Worm (Caenorhabditis elegans) whole organism, young adult: ENCODE data around the gene R04D3.2.

Experiments used
- C17E4.6 ChIP-seq: fragments of 200-800 bp; sonication (Bioruptor generic); IDR thresholded peaks from 2 replicates; pipeline ENCODE4 v1.3.6; 2022; ENCODE audit warnings: missing genetic modification reagents, missing genetic modification characterization, missing compliant biosample characterization
- F57C9.4 ChIP-seq: sonication (generic microtip); optimal IDR thresholded peaks from 2 replicates; lab custom pipeline; 2017; ENCODE audit warnings: mild to moderate bottlenecking, missing genetic modification characterization, missing compliant biosample characterization
- Y79H2A.3 ChIP-seq: fragments of 200-800 bp; sonication (Bioruptor generic); conservative IDR thresholded peaks from 2 replicates; pipeline ENCODE4 v1.3.6; 2022; ENCODE audit warnings: missing genetic modification reagents, missing genetic modification characterization, missing compliant biosample characterization
- ceh-58 ChIP-seq: fragments of 200-800 bp; sonication (Bioruptor generic); IDR thresholded peaks from 2 replicates; pipeline ENCODE4 v1.3.6; 2022; ENCODE audit warnings: missing genetic modification characterization, missing compliant biosample characterization
- lag-1 ChIP-seq: fragments of 200-800 bp; sonication (Bioruptor generic); IDR thresholded peaks from 2 replicates; pipeline ENCODE4 v1.3.6; 2022; ENCODE audit warnings: missing genetic modification reagents, missing genetic modification characterization, missing compliant biosample characterization
- mes-4 ChIP-seq: sonication (generic microtip); optimal IDR thresholded peaks from 2 replicates; lab custom pipeline; 2016; ENCODE audit warnings: missing genotype, missing genetic modification characterization, missing compliant biosample characterization
- pbrm-1 ChIP-seq: fragments of 200-800 bp; sonication (Bioruptor generic); IDR thresholded peaks from 2 replicates; pipeline ENCODE4 v1.3.6; 2022; ENCODE audit warnings: missing genetic modification reagents, missing genetic modification characterization, missing compliant biosample characterization

DNA sequence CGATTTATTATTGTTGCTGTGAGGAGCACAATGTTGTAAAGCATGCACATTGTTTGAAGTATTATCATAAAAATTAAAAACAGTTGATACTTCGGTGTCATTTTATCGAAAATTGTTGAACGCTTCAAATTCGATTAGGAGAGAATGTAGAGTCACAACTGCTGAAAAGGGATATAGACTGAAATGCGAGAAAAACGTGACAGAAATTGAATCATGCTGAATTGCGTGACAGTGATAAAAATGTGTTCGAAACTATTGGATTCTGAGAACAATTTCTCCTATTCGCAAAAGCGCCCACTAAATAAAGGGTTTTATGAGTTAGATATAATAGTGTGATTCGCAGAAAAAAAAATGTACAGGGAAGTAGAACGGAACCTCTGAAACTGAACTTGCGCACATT is 22.3 kb upstream of the R04D3.2 start, which contains the start of gene srxa-8:
- TF ChIP-seq Y79H2A.3 (GFP tag; lab: Robert Waterston, UW): no peak
- no peak for TF ChIP-seq ceh-58
- no peak for TF ChIP-seq C17E4.6
- no peak for TF ChIP-seq lag-1 (GFP tag; lab: Robert Waterston, UW)
- no peak for TF ChIP-seq mes-4 (tag; lab: Kevin White, UChicago)
- no peak for TF ChIP-seq F57C9.4 (tag; lab: Kevin White, UChicago)
- TF ChIP-seq pbrm-1 (GFP tag; lab: Robert Waterston, UW): no peak
